Worm (Caenorhabditis elegans): ENCODE measurements around the gene pals-25.

DNA sequence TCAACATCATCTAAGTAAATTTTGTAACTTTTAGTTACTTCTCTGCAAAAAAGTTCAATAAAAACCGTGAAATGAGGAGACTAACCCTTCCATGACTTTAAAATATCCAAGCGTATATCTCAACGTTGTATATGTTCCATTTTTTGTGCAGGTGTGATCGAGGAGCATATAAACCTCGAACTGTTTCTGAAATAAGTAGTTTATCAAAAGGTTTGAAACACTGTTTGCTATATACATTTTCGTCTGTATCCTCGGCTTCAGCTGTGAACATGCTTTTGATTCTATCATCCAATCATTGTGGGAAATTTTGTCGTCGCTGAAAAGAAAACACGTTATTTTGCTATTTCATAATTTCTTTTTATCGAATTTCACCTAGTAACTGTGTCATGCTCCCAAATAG, 46.7 kb downstream of the pals-25 start, which contains the start of gene F40G9.5:
- TF ChIP-seq ztf-28 (GFP tag; IDR thresholded peaks at IDR 0.05) (no peak), unc-62 (GFP tag; optimal IDR thresholded peaks at IDR 0.05) (no peak), T07F8.4 (tag; optimal IDR thresholded peaks at IDR 0.05) (no peak), sdz-38 (tag; optimal IDR thresholded peaks at IDR 0.05) (no peak), pbrm-1 (GFP tag; IDR thresholded peaks at IDR 0.05) (no peak), ceh-27 (GFP tag; optimal IDR thresholded peaks at IDR 0.05) (no peak)
